Fruit fly (Drosophila melanogaster): ENCODE results near the gene CG15563.

Gene CG15563

dm6 chr3R:31251130-31251770, 19.1 kb upstream of the CG15563 start (continued):
- TF ChIP-seq aop (GFP tag; IDR thresholded peaks at IDR 0.05) (no peak), NfI (GFP tag; optimal IDR thresholded peaks at IDR 0.05) (no peak), zen2 (GFP tag; IDR thresholded peaks at IDR 0.05; ENCODE audit: partially characterized antibody) (no peak), pfk (GFP tag; optimal IDR thresholded peaks at IDR 0.05) (no peak), Atf3 (GFP tag; optimal IDR thresholded peaks at IDR 0.05) (no peak), Ptx1 (GFP tag; IDR thresholded peaks at IDR 0.05) (0 out of 2 replicates have a peak, but pooled peaks have one; percentile 20), CG2202 (tag; optimal IDR thresholded peaks at IDR 0.05) (no peak), row (GFP tag; IDR thresholded peaks at IDR 0.05) (peak; percentile 17; the same call in 1 of the 3 replicates), E2f2 (GFP tag; IDR thresholded peaks at IDR 0.05) (no peak), dati (GFP tag; IDR thresholded peaks at IDR 0.05) (no peak), Sox102F (GFP tag; optimal IDR thresholded peaks at IDR 0.05) (peak; percentile 49), CG1603 (tag; optimal IDR thresholded peaks at IDR 0.05) (no peak), Nf-YA (GFP tag; IDR thresholded peaks at IDR 0.05) (no peak), prd (optimal IDR thresholded peaks at IDR 0.05) (no peak), prd (GFP tag; IDR thresholded peaks at IDR 0.05) (peak; percentile 17; the same call in 1 of the 3 replicates), CG15479 (GFP tag; optimal IDR thresholded peaks at IDR 0.05) (no peak), CG8478 (optimal IDR thresholded peaks at IDR 0.05) (no peak), en (GFP tag; optimal IDR thresholded peaks at IDR 0.05) (no peak), knrl (GFP tag; IDR thresholded peaks at IDR 0.05; ENCODE audit: partially characterized antibody) (no peak), Jarid2 (GFP tag; optimal IDR thresholded peaks at IDR 0.05) (no peak), fd3F (GFP tag; optimal IDR thresholded peaks at IDR 0.05) (no peak), HLH3B (GFP tag; IDR thresholded peaks at IDR 0.05) (no peak), Scr (GFP tag; IDR thresholded peaks at IDR 0.05; ENCODE audit: partially characterized antibody) (no peak)

dm6 chr3R:31250426-31251034, 18.4 kb upstream of the CG15563 start:
- TF ChIP-seq CG4617 (GFP tag; optimal IDR thresholded peaks at IDR 0.05; ENCODE audit: borderline replicate concordance) (no peak), H2.0 (GFP tag; IDR thresholded peaks at IDR 0.05) (no peak), gro (GFP tag; optimal IDR thresholded peaks at IDR 0.05) (peak; percentile 15), zfh2 (GFP tag; optimal IDR thresholded peaks at IDR 0.05) (no peak), HmgZ (tag; optimal IDR thresholded peaks at IDR 0.05) (peak; percentile 3), CG31441 (GFP tag; IDR thresholded peaks at IDR 0.05) (no peak), CG10565 (GFP tag; optimal IDR thresholded peaks at IDR 0.05) (no peak), ham (GFP tag; IDR thresholded peaks at IDR 0.05) (no peak), fu2 (GFP tag; optimal IDR thresholded peaks at IDR 0.05) (no peak), CG2199 (GFP tag; IDR thresholded peaks at IDR 0.05) (no peak), CG2120 (GFP tag; optimal IDR thresholded peaks at IDR 0.05) (peak; percentile 12), sug (tag; optimal IDR thresholded peaks at IDR 0.05) (peak; percentile 30), Rx (GFP tag; IDR thresholded peaks at IDR 0.05) (no peak), CG18262 (tag; optimal IDR thresholded peaks at IDR 0.05) (no peak), chinmo (GFP tag; IDR thresholded peaks at IDR 0.05; ENCODE audit: partially characterized antibody) (0 out of 4 replicates have a peak, but pooled peaks have one; percentile 37), mam (GFP tag; optimal IDR thresholded peaks at IDR 0.05) (no peak), CG7372 (GFP tag; IDR thresholded peaks at IDR 0.05) (peak; percentile 74), CG3407 (GFP tag; optimal IDR thresholded peaks at IDR 0.05) (no peak), gt (GFP tag; IDR thresholded peaks at IDR 0.05) (no peak), mirr (GFP tag; optimal IDR thresholded peaks at IDR 0.05) (peak; percentile 19), Bdp1 (GFP tag; optimal IDR thresholded peaks at IDR 0.05) (no peak), Dip2 (GFP tag; IDR thresholded peaks at IDR 0.05) (no peak), otp (GFP tag; IDR thresholded peaks at IDR 0.05) (no peak), crp (GFP tag; optimal IDR thresholded peaks at IDR 0.05) (peak in 1 of 2 experiments; percentile 64), CG6654 (GFP tag; optimal IDR thresholded peaks at IDR 0.05) (peak; percentile 88), Aef1 (GFP tag; IDR thresholded peaks at IDR 0.05) (no peak), exex (tag; optimal IDR thresholded peaks at IDR 0.05) (peak; percentile 38), YL-1 (GFP tag; optimal IDR thresholded peaks at IDR 0.05) (no peak)

Measured in whole organism, embryonic.